Fruit fly (Drosophila melanogaster) whole organism, wandering third instar larva: Measurements from ENCODE around the gene CG7912.

Experiments
- CG32264 ChIP-seq: fragments of 200-800 bp; sonication (Bioruptor generic); optimal IDR thresholded peaks from 2 replicates; lab custom pipeline; 2016; ENCODE audit warnings: missing biosample characterization, missing genetic modification characterization
- CG9705 ChIP-seq: fragments of 200-800 bp; sonication (Bioruptor generic); optimal IDR thresholded peaks from 2 replicates; lab custom pipeline; 2018; ENCODE audit warnings: missing biosample characterization, mild to moderate bottlenecking, missing genetic modification characterization
- Dfd ChIP-seq: fragments of >200 bp; optimal IDR thresholded peaks from 2 replicates; lab custom pipeline; 2017; ENCODE audit warnings: missing biosample characterization, missing genetic modification characterization
- Dif ChIP-seq: fragments of 200-275, 200-300 bp; sonication (Bioruptor generic); optimal IDR thresholded peaks from 2 replicates; lab custom pipeline; 2018; ENCODE audit warnings: missing biosample characterization, missing genetic modification characterization; ENCODE audit not compliant: partially characterized antibody
- Hr78 ChIP-seq: fragments of >200 bp; optimal IDR thresholded peaks from 2 replicates; lab custom pipeline; 2017; ENCODE audit warnings: missing biosample characterization, missing genetic modification characterization
- Hr83 ChIP-seq: fragments of 200-300 bp; sonication (Bioruptor generic); optimal IDR thresholded peaks from 2 replicates; lab custom pipeline; 2016; ENCODE audit warnings: missing biosample characterization, mild to moderate bottlenecking, missing genetic modification characterization, moderate library complexity; ENCODE audit not compliant: poor library complexity, severe bottlenecking
- Mio ChIP-seq: sonication (Bioruptor generic); optimal IDR thresholded peaks from 2 replicates; lab custom pipeline; 2016; ENCODE audit warnings: missing biosample characterization, missing genetic modification characterization
- N ChIP-seq: fragments of >200 bp; optimal IDR thresholded peaks from 2 replicates; lab custom pipeline; 2018; ENCODE audit warnings: missing biosample characterization, missing external identifiers, missing genetic modification characterization
- OdsH ChIP-seq: fragments of 200-800 bp; sonication (Bioruptor generic); optimal IDR thresholded peaks from 2 replicates; lab custom pipeline; 2016; ENCODE audit warnings: missing biosample characterization, mild to moderate bottlenecking, missing genetic modification characterization
- Rel ChIP-seq, 2 experiments: fragments of 200-800 bp; sonication (Bioruptor generic) in 1 of 2; optimal IDR thresholded peaks; 2 replicates in 1 of 2; 3 replicates in 1 of 2; lab custom pipeline; 2016 to 2019; ENCODE audit warnings: mild to moderate bottlenecking in 2 of 2, missing biosample characterization in 2 of 2, missing genetic modification characterization in 2 of 2, moderate library complexity in 1 of 2
- Sp1 ChIP-seq: fragments of 200-800 bp; sonication (Bioruptor generic); optimal IDR thresholded peaks from 3 replicates; lab custom pipeline; 2019; ENCODE audit warnings: missing biosample characterization, mild to moderate bottlenecking, missing genetic modification characterization, moderate library complexity
- br ChIP-seq: fragments of 200-800 bp; sonication (Bioruptor generic); optimal IDR thresholded peaks from 2 replicates; lab custom pipeline; 2016; ENCODE audit warnings: missing biosample characterization, missing genetic modification characterization
- brk ChIP-seq: fragments of 200-800 bp; sonication (Bioruptor generic); optimal IDR thresholded peaks from 2 replicates; lab custom pipeline; 2016; ENCODE audit warnings: missing biosample characterization, mild to moderate bottlenecking, missing genetic modification characterization
- dl ChIP-seq, 2 experiments: fragments of 175-275, 200-275 bp in 1 of 2; fragments of 200-275 bp in 1 of 2; sonication (Bioruptor generic); optimal IDR thresholded peaks; lab custom pipeline; 2018; ENCODE audit warnings: mild to moderate bottlenecking in 2 of 2, missing biosample characterization in 2 of 2, missing genetic modification characterization in 2 of 2, moderate library complexity in 2 of 2; ENCODE audit not compliant: partially characterized antibody in 2 of 2, insufficient read depth in 1 of 2
- ey ChIP-seq: fragments of 200-800 bp; sonication (Bioruptor generic); optimal IDR thresholded peaks from 2 replicates; lab custom pipeline; 2016; ENCODE audit warnings: missing biosample characterization, missing genetic modification characterization
- rgr ChIP-seq: fragments of 200-800 bp; sonication (Bioruptor generic); optimal IDR thresholded peaks from 3 replicates; lab custom pipeline; 2016; ENCODE audit warnings: missing biosample characterization, mild to moderate bottlenecking, missing genetic modification characterization
- usp ChIP-seq: fragments of >200 bp; optimal IDR thresholded peaks from 2 replicates; lab custom pipeline; 2017; ENCODE audit warnings: missing biosample characterization, missing genetic modification characterization
- woc ChIP-seq: sonication (Bioruptor generic); optimal IDR thresholded peaks from 2 replicates; lab custom pipeline; 2016; ENCODE audit warnings: missing biosample characterization, mild to moderate bottlenecking, missing genetic modification characterization

Gene CG7912

DNA sequence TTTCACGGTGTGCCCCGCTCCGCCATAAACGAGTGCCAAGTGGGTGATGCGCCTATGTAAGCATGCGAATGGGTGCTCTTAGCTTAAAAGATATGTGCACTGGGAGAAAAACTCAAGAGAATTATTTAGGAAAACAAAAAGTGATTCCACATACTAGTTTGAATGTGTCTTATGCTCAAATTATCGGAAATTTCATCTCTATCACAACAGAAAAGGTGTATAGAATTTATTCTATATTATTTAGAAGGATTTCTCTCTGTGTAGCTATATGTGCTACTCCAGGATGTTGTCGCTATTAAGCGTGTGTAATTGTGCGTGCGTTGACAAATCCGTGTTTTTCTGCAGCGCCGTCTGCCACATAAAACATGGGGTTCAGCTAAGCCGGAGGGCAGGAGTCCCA, 49.7 kb downstream of the CG7912 start:
- TF ChIP-seq N (no peak), brk (no peak), Dif (no peak), ey (GFP tag; lab: Kevin White, UChicago) (no peak), OdsH (GFP tag; lab: Kevin White, UChicago) (no peak), woc (GFP tag; lab: Kevin White, UChicago) (no peak), Sp1 (no peak), rgr (no peak), br (GFP tag; lab: Kevin White, UChicago) (no peak), CG9705 (GFP tag; lab: Kevin White, UChicago) (no peak), Rel (GFP tag; optimal IDR thresholded peaks at IDR 0.05; lab: Kevin White, UChicago) (no peak), Rel (tag; optimal IDR thresholded peaks at IDR 0.05; lab: Kevin White, UChicago) (no peak), dl (GFP tag; optimal IDR thresholded peaks at IDR 0.05; lab: Kevin White, UChicago; ENCODE audit: insufficient read depth in 1 of 2, partially characterized antibody in 2 of 2) (no peak), Hr83 (GFP tag; lab: Kevin White, UChicago) (no peak), CG32264 (GFP tag; lab: Kevin White, UChicago) (no peak), usp (no peak), Dfd (GFP tag; lab: Kevin White, UChicago) (no peak), Mio (no peak), Hr78 (GFP tag; lab: Kevin White, UChicago) (no peak)
